Worm (Caenorhabditis elegans) whole organism, L4 larva: ENCODE data around the gene rol-8.

ENCODE experiments used
- nhr-6 ChIP-seq: fragments of 150-350 bp; optimal IDR thresholded peaks from 2 replicates; lab custom pipeline; 2014; ENCODE audit warnings: missing biosample characterization, missing genetic modification characterization
- ztf-7 ChIP-seq: fragments of 150-350 bp; optimal IDR thresholded peaks from 2 replicates; lab custom pipeline; 2014; ENCODE audit warnings: missing biosample characterization, missing genetic modification characterization

DNA sequence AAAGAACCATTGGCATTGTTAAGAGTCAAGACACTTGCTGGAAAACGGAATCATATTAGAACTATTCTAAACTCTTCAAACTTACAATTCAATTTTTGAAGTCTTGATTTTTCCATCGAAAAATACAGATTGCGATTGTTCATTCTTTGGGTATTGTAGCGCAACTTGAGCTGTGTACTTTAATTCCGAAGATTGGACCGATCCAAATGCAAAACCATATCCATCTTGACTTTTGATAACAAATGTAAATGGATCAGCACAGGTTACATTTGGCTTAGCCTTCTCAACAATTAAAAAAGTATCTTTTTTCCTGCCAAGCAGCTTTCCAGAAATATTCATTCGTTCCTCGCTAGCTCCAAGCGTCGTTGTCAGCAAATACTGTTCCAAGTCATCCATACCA lies 16.9 kb downstream of the rol-8 start:
- TF ChIP-seq nhr-6 (tag; lab: Kevin White, UChicago) (no peak), ztf-7 (tag; lab: Kevin White, UChicago) (no peak)
